Fruit fly (Drosophila melanogaster) whole organism: ENCODE measurements around the gene CG42818.

ENCODE experiments used
- CG8478 ChIP-seq: fragments of >200 bp; optimal IDR thresholded peaks from 2 replicates; lab custom pipeline; 2018; ENCODE audit warnings: inconsistent platforms
- Dll ChIP-seq: fragments of >200 bp; optimal IDR thresholded peaks from 2 replicates; lab custom pipeline; 2017
- EcR ChIP-seq, 2 experiments: fragments of >200 bp; optimal IDR thresholded peaks; 2 replicates each; lab custom pipeline; 2017; ENCODE audit warnings: missing biosample characterization in 2 of 2, missing genetic modification characterization in 2 of 2, missing genetic modification reagents in 2 of 2
- pan ChIP-seq: fragments of >200 bp; optimal IDR thresholded peaks from 2 replicates; lab custom pipeline; 2017
- psq ChIP-seq: fragments of >200 bp; optimal IDR thresholded peaks from 2 replicates; lab custom pipeline; 2017
- usp ChIP-seq: fragments of >200 bp; optimal IDR thresholded peaks from 2 replicates; lab custom pipeline; 2017; ENCODE audit warnings: missing biosample characterization, missing genetic modification characterization, mixed read lengths

Gene CG42818

DNA sequence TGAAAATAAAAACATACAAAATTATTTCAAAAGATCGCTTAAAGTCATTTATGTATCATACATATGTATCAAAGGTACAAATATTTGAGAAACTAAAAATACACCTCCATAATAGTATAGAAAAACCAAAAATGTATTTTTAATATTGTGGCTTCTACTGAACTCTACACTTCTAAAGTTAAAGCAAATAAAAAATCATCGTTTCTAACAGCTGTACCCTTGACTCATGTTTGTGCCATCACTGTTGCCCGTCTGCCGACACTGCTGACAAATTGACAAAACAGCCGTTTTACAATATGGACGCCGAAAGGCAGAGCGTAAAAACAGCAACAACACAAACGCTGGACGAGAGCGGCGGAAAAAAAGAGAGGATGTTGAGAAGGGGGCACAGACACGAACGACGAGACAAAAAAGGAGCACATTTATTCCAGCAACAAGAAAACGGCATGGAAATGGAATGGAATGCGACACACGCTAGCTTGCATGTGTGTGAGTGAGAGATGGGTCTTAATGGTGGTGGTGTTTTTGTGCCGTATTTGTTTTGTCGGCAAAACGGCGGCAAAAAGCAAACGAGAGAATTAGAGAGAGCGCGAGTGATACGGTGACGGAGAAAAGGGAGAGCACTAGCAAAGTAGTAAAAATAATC is 44.7 kb downstream of the CG42818 start:
- TF ChIP-seq Dll (peak; percentile 67), CG8478 (lab: Kevin White, UChicago) (no peak)

DNA sequence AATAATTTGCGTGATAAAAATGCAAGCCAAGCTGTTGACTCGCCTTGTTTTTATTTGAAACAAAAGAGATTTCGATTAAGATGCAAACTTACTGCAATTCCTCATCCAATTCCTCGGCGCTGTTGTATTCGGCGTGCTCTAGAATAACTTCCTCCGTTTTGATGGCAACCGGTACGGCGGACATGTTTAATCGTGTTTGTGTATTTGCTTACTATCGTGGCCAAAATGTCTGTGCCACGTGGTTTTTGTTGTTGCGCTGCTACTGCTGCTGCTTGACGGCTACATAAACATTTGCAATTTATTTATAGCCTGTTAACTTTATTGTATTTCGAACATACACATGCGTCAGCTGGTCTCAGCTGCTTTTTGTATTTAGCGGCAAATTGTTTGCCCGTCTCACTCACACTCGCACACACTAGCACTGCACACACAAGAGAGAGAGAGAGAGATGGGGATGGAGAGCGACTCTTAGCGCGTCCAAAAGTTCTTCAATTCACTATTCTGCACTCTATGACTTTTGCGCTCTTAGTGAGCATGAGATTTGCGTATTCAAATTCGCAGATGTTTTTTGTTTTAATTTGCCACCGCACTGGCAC is 45.4 kb downstream of the CG42818 start:
- no peak for TF ChIP-seq usp (GFP tag; lab: Kevin White, UChicago)
- no peak for TF ChIP-seq psq
- no peak for TF ChIP-seq Dll
- no peak for TF ChIP-seq CG8478 (lab: Kevin White, UChicago)
- no peak for TF ChIP-seq EcR (GFP tag; optimal IDR thresholded peaks at IDR 0.05; lab: Kevin White, UChicago)
- TF ChIP-seq pan (lab: Kevin White, UChicago): no peak

DNA sequence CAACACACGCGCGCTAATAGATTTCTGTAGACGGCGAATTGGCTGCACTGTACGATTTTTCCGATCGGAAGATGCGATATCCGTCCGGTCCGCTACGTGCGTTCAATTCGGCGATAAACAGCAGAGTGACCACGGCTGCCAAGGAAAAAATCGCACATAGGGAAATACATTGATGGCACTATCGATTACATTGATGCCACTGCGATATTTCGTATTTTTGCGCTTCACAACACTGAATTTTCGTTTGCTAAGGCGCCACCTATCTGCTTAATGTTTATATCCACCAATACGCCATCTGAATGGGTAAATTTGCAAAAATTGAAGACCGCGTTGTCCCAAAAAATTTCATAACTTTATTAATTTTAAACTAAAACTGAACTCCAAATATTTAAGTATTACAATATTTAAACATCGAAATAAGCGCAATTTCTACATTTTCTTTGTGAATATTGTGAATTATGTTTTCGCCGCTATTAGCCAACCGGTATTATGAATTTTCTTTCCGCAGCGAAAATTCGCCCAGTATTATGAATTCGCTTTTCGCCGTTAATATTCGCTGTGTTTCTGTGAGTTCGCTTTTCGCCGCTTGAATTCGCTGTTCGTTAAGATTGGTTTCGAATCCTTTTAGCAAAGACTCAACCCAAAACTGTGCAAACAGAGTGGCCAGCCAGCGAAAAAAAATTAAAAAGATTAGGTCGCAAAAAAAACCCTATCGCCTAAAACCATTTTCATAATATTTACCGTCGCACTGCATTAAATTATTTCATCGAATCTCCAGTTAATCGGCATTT is 46.1 kb downstream of the CG42818 start, which contains the start of the genes crp and pkaap:
crp (minus strand) TSS at position 129 of the 791 bp plus-strand sequence.
pkaap (plus strand) TSS at position 689 of the 791 bp plus-strand sequence.
- TF ChIP-seq Dll (no peak), CG8478 (lab: Kevin White, UChicago) (no peak), pan (lab: Kevin White, UChicago) (no peak), psq (no peak), EcR (GFP tag; optimal IDR thresholded peaks at IDR 0.05; lab: Kevin White, UChicago) (no peak), usp (GFP tag; lab: Kevin White, UChicago) (no peak)

DNA sequence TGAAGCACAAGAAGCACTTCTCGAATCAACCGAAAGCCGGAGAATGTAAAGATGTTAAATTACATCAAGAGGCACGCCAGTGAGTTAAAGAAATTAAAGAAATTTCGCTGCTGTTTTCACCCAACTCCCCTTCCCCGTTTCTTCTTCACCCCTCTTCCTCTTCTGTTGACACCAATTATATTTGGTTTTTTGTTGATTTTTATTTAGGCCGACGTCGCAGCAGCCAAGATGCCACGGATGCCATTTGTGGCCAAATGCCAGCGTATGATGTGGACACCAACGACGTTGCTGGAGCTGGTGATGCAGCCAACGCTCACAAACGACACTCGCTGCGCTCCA is 46.6 kb downstream of the CG42818 start:
- TF ChIP-seq EcR (GFP tag; optimal IDR thresholded peaks at IDR 0.05; lab: Kevin White, UChicago): no peak

DNA sequence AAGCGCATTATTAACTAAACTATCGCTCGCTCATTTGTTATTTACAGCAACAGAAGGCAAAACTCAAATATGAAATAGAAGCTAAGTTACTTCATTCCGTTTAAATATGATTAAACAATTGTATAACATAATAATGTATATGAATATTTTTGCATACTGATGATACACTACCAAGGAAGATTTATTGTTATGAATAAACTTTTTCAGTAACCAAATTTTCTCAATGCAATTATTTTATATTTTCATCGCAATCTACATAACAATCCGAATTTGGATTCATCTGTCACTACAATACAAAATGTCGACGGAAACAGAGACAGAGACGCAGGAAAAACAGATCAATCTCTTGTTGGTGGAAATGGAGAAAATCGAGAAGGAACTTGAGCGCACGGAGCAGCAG is 49.2 kb downstream of the CG42818 start, which contains the start of gene CG17329:
CG17329 (plus strand) TSS at position 301 of the 400 bp plus-strand sequence.
- no peak for TF ChIP-seq EcR (GFP tag; optimal IDR thresholded peaks at IDR 0.05; lab: Kevin White, UChicago)

DNA sequence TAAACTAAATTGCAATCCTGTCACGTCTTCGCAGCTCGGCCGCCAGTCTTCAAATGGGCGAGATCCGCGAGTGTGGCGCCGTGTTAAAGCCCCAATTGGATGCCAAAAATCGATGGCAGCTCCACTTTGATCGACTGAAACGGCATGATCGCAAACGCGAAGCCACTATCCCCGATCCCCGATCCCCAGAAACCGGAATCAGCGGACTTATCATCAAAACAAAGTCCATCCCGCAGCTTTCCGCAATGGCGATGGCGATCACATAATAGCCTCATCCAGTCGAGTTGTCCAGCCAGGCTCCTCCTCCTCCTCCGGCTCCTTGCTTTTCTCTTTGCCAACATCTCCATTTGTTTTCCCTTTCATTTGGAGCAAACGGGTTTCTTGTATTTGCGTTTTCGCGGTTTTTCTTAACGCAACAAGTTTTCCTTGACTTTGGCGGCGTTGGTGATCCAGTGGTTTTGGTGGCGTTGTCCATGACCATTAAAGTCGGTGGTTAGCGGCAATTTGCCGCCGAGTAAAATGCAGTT is 51.3 kb downstream of the CG42818 start, which contains the start of gene CG13258:
CG13258 (minus strand) TSS at position 51 of the 527 bp plus-strand sequence.
- TF ChIP-seq psq (no peak), EcR (GFP tag; optimal IDR thresholded peaks at IDR 0.05; lab: Kevin White, UChicago) (no peak), Dll (no peak), usp (GFP tag; lab: Kevin White, UChicago) (no peak), pan (lab: Kevin White, UChicago) (no peak), CG8478 (lab: Kevin White, UChicago) (no peak)

DNA sequence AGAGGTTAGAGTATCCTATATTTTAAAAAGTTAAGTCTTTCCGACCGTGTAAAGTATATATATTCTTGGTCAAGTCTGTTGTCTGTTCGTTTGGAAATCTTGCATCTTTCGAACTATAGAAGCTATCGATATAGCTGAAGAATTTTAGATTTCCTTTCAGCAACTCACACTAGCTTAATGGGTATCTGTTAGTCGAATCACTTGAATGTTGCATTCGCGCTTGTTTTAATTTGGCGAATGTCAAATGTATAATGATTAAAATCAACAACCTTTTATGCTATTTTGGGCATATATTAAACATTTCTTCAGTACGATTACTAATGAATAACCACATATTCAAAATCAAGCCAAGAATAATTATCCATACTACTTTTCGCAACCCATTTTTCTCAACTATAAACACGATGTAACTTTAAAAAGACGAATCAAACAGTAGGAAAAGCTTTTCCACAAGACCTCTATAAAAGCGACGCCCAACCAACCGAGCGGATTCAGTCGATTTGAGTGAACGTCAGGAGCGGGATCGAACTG is 52.0 kb downstream of the CG42818 start, which contains the start of gene Cyp303a1:
Cyp303a1 (plus strand) TSS at position 481 of the 531 bp plus-strand sequence.
- TF ChIP-seq pan (lab: Kevin White, UChicago): no peak
